Worm (Caenorhabditis elegans) whole organism, L3 larva: ENCODE data around the gene E02H4.7.

Source experiments
- R02D3.7 ChIP-seq: fragments of 150-350 bp; optimal IDR thresholded peaks from 2 replicates; lab custom pipeline; 2014; ENCODE audit warnings: missing biosample characterization, missing genetic modification characterization
- aly-2 ChIP-seq: fragments of 150-350 bp; optimal IDR thresholded peaks from 2 replicates; lab custom pipeline; 2014; ENCODE audit warnings: missing biosample characterization, missing genetic modification characterization
- ama-1 ChIP-seq: fragments of 150-350 bp; optimal IDR thresholded peaks from 2 replicates; lab custom pipeline; 2018
- ceh-16 ChIP-seq: sonication (generic microtip); optimal IDR thresholded peaks from 2 replicates; lab custom pipeline; 2017; ENCODE audit warnings: missing biosample characterization, missing genetic modification characterization
- ceh-28 ChIP-seq: fragments of 150-350 bp; optimal IDR thresholded peaks from 2 replicates; lab custom pipeline; 2014; ENCODE audit warnings: missing biosample characterization, missing genetic modification reagents, missing genetic modification characterization
- ceh-82 ChIP-seq: fragments of 150-350 bp; optimal IDR thresholded peaks from 2 replicates; lab custom pipeline; 2014; ENCODE audit warnings: missing biosample characterization, missing genetic modification characterization
- ceh-9 ChIP-seq: sonication (generic microtip); optimal IDR thresholded peaks from 2 replicates; lab custom pipeline; 2018; ENCODE audit warnings: missing biosample characterization, missing genetic modification characterization
- daf-12 ChIP-seq: fragments of 150-350 bp; optimal IDR thresholded peaks from 2 replicates; lab custom pipeline; 2014; ENCODE audit warnings: missing biosample characterization, missing genetic modification reagents, missing genetic modification characterization
- egl-5 ChIP-seq: fragments of 150-350 bp; optimal IDR thresholded peaks from 2 replicates; lab custom pipeline; 2017; ENCODE audit warnings: missing biosample characterization, missing genetic modification reagents, missing genetic modification characterization, inconsistent platforms
- elt-1 ChIP-seq: fragments of 150-350 bp; optimal IDR thresholded peaks from 2 replicates; lab custom pipeline; 2014; ENCODE audit warnings: missing biosample characterization, missing genetic modification characterization
- elt-2 ChIP-seq: sonication (generic microtip); optimal IDR thresholded peaks from 2 replicates; lab custom pipeline; 2016; ENCODE audit warnings: missing genetic modification reagents, mild to moderate bottlenecking, missing genetic modification characterization, missing compliant biosample characterization
- elt-3 ChIP-seq, 3 experiments: fragments of 150-350 bp in 1 of 3; sonication (generic microtip) in 2 of 3; optimal IDR thresholded peaks; 2 replicates in 2 of 3; 4 replicates in 1 of 3; lab custom pipeline; 2014 to 2017; ENCODE audit warnings: missing biosample characterization in 3 of 3, missing genetic modification characterization in 3 of 3
- eor-1 ChIP-seq, 2 experiments: fragments of 150-350 bp; optimal IDR thresholded peaks; 2 replicates each; lab custom pipeline; 2014 to 2018; ENCODE audit warnings: missing biosample characterization in 2 of 2, missing genetic modification characterization in 2 of 2
- fkh-10 ChIP-seq: sonication (generic microtip); optimal IDR thresholded peaks from 2 replicates; lab custom pipeline; 2017; ENCODE audit warnings: missing biosample characterization, missing genetic modification reagents, missing genetic modification characterization
- fkh-2 ChIP-seq: fragments of 150-350 bp; optimal IDR thresholded peaks from 2 replicates; lab custom pipeline; 2014; ENCODE audit warnings: missing biosample characterization, missing genetic modification reagents, missing genetic modification characterization
- hmg-11 ChIP-seq: sonication (generic microtip); optimal IDR thresholded peaks from 2 replicates; lab custom pipeline; 2016; ENCODE audit warnings: missing genetic modification characterization, missing compliant biosample characterization
- jun-1 ChIP-seq: fragments of 150-350 bp; optimal IDR thresholded peaks from 2 replicates; lab custom pipeline; 2014; ENCODE audit warnings: missing biosample characterization, missing genetic modification reagents, missing genetic modification characterization
- lsy-12 ChIP-seq: sonication (generic microtip); optimal IDR thresholded peaks from 2 replicates; lab custom pipeline; 2016; ENCODE audit warnings: mild to moderate bottlenecking, missing genetic modification characterization, missing compliant biosample characterization
- mdl-1 ChIP-seq: fragments of 150-350 bp; optimal IDR thresholded peaks from 2 replicates; lab custom pipeline; 2014; ENCODE audit warnings: missing biosample characterization, missing genetic modification characterization
- mml-1 ChIP-seq: fragments of 150-350 bp; sonication (generic microtip); optimal IDR thresholded peaks from 3 replicates; lab custom pipeline; 2014; ENCODE audit warnings: missing biosample characterization, missing genetic modification characterization
- nfya-1 ChIP-seq: sonication (generic microtip); optimal IDR thresholded peaks from 2 replicates; lab custom pipeline; 2017; ENCODE audit warnings: missing genetic modification characterization, mild to moderate bottlenecking, missing compliant biosample characterization, antibody characterized with exemption, moderate library complexity; ENCODE audit not compliant: insufficient read depth
- nhr-12 ChIP-seq: fragments of 150-350 bp; optimal IDR thresholded peaks from 2 replicates; lab custom pipeline; 2014; ENCODE audit warnings: missing biosample characterization, missing genetic modification characterization
- nhr-23 ChIP-seq: fragments of 150-350 bp; optimal IDR thresholded peaks from 2 replicates; lab custom pipeline; 2014; ENCODE audit warnings: missing biosample characterization, missing genetic modification reagents, missing genetic modification characterization
- nhr-25 ChIP-seq: sonication (generic microtip); optimal IDR thresholded peaks from 2 replicates; lab custom pipeline; 2017; ENCODE audit warnings: missing biosample characterization, missing genetic modification characterization
- nhr-43 ChIP-seq: sonication (generic microtip); optimal IDR thresholded peaks from 2 replicates; lab custom pipeline; 2016; ENCODE audit warnings: mild to moderate bottlenecking, missing genetic modification characterization, missing compliant biosample characterization; ENCODE audit not compliant: poor library complexity, severe bottlenecking
- nhr-76 ChIP-seq: fragments of 150-350 bp; sonication (generic microtip); optimal IDR thresholded peaks from 5 replicates; lab custom pipeline; 2014; ENCODE audit warnings: missing biosample characterization, missing genetic modification characterization
- nhr-77 ChIP-seq: fragments of 150-350 bp; optimal IDR thresholded peaks from 2 replicates; lab custom pipeline; 2014; ENCODE audit warnings: missing biosample characterization, missing genetic modification characterization
- pha-4 ChIP-seq: fragments of 150-350 bp; optimal IDR thresholded peaks from 2 replicates; lab custom pipeline; 2014; ENCODE audit warnings: missing biosample characterization, missing genetic modification reagents, missing genetic modification characterization
- pqm-1 ChIP-seq: fragments of 150-350 bp; optimal IDR thresholded peaks from 2 replicates; lab custom pipeline; 2017; ENCODE audit warnings: missing biosample characterization, missing genetic modification characterization, inconsistent platforms
- sea-2 ChIP-seq: fragments of 150-350 bp; sonication (generic microtip); optimal IDR thresholded peaks from 4 replicates; lab custom pipeline; 2014; ENCODE audit warnings: missing biosample characterization, missing genetic modification reagents, missing genetic modification characterization
- skn-1 ChIP-seq: fragments of 150-350 bp; optimal IDR thresholded peaks from 2 replicates; lab custom pipeline; 2014; ENCODE audit warnings: missing biosample characterization, missing genetic modification characterization
- snpc-4 ChIP-seq: fragments of 150-350 bp; optimal IDR thresholded peaks from 2 replicates; lab custom pipeline; 2014; ENCODE audit warnings: missing biosample characterization, missing genetic modification characterization
- tbx-2 ChIP-seq: sonication (generic microtip); optimal IDR thresholded peaks from 2 replicates; lab custom pipeline; 2016; ENCODE audit warnings: mild to moderate bottlenecking, missing genetic modification characterization, missing compliant biosample characterization
- unc-39 ChIP-seq: sonication (generic microtip); optimal IDR thresholded peaks from 4 replicates; lab custom pipeline; 2017; ENCODE audit warnings: missing biosample characterization, missing genetic modification characterization
- unc-62 ChIP-seq: fragments of 150-350 bp; sonication (generic microtip); optimal IDR thresholded peaks from 4 replicates; lab custom pipeline; 2014; ENCODE audit warnings: missing biosample characterization, missing genetic modification reagents, missing genetic modification characterization
- ztf-11 ChIP-seq: fragments of 150-350 bp; optimal IDR thresholded peaks from 2 replicates; lab custom pipeline; 2014; ENCODE audit warnings: missing biosample characterization, missing genetic modification characterization

Gene E02H4.7

DNA sequence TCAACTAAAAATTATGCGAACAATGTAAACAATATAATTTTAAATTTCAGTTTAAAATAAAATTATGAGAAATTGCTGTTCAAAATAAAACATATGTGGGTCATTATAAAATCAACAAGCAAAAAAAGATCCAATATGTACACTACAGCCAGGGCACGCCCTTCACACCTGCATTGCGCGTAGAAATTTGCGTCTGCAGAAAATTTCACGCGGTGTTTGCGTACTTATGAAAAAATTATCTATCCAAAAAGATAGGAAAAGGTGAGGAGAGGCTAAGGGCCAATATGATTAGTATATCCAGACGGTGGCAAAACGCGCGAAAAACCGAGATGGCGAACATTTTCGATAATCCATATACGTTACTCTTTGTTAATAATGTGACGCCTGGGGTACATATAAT, 11.6 kb upstream of the E02H4.7 start:
- TF ChIP-seq elt-3 (tag; optimal IDR thresholded peaks at IDR 0.05; lab: Kevin White, UChicago) = no peak
- TF ChIP-seq eor-1 (tag; optimal IDR thresholded peaks at IDR 0.05; lab: Kevin White, UChicago) = no peak
- peak; percentile 21 for TF ChIP-seq elt-2
- no peak for TF ChIP-seq nhr-43
- TF ChIP-seq nfya-1 = no peak

DNA sequence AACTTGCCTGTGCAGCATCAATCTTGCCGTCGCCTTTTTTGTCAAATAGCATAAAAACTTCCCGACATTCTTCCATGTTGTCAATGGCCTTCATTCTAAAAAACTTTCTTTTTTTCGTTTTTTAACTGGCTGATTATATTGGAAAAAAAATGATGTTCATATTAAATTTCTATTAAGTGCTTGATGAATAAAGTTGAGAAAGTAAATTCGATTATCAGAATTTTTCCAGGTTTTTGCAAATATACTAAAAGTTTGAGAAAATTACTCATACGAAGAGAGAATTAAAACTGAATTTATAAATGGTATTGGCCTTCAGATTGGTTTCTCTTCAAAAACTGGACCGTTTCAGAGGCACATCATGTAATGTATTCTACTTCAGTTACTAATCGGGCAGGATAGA, 9.6 kb upstream of the E02H4.7 start, which contains the start of gene mlc-6:
mlc-6 (minus strand) TSS at position 101 of the 400 bp plus-strand sequence.
- TF ChIP-seq fkh-10 (GFP tag; lab: Kevin White, UChicago) (no peak), ceh-9 (tag; lab: Kevin White, UChicago) (no peak), elt-3 (tag; optimal IDR thresholded peaks at IDR 0.05; lab: Kevin White, UChicago) (no peak), unc-39 (tag; lab: Kevin White, UChicago) (no peak), sea-2 (GFP tag; lab: Kevin White, UChicago) (no peak), mdl-1 (tag; lab: Kevin White, UChicago) (no peak), hmg-11 (tag; lab: Kevin White, UChicago) (no peak), pqm-1 (no peak), mml-1 (no peak), skn-1 (no peak), unc-62 (GFP tag; lab: Kevin White, UChicago) (no peak), nhr-76 (tag; lab: Kevin White, UChicago) (no peak), fkh-2 (tag; lab: Kevin White, UChicago) (no peak), ceh-28 (tag; lab: Kevin White, UChicago) (no peak), nhr-23 (no peak)

DNA sequence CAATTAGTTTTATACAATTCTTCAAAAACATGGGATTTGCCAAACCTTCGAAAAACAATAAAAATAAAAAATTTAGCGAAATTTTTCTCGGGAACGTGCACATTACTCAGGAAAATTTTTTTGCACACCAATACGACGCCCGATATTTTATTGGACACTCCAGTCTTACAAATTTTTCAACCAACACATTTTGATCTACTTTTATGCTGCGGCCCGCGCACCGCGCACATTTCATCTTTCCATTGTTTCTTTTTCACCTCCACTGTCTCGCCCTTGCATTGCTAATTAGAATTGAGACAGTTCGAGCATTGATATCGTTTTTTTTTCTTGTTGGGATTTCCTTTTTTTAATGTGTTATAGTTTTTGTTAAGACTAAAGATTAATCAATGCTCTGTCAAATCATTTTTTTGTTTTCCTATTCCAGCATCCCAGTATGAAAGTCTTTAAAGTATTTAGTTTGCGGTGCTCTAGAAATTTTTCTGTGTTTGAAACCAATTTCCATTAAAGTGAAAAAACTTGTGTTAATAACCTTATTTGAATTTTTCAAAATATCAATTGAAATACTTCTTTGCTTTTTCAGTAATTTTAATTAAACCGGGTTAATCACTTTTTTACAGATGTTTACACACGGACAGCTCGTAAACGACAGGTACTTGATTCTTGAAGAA, 8.5 kb upstream of the E02H4.7 start, which contains the start of gene K04C1.5:
K04C1.5 (plus strand) TSS at position 618 of the 668 bp plus-strand sequence.
- TF ChIP-seq jun-1 (no peak), ceh-82 (tag; lab: Kevin White, UChicago) (no peak), daf-12 (tag; lab: Kevin White, UChicago) (no peak), hmg-11 (tag; lab: Kevin White, UChicago) (no peak), ceh-28 (tag; lab: Kevin White, UChicago) (no peak), nhr-43 (no peak), ama-1 (no peak), pha-4 (no peak), nhr-77 (tag; lab: Kevin White, UChicago) (no peak), mdl-1 (tag; lab: Kevin White, UChicago) (no peak), elt-2 (no peak), unc-39 (tag; lab: Kevin White, UChicago) (no peak), egl-5 (no peak), nhr-23 (no peak), nfya-1 (no peak), nhr-12 (tag; lab: Kevin White, UChicago) (no peak), ceh-16 (tag; lab: Kevin White, UChicago) (no peak), pqm-1 (no peak), elt-1 (tag; lab: Kevin White, UChicago) (no peak), elt-3 (tag; optimal IDR thresholded peaks at IDR 0.05; lab: Kevin White, UChicago) (no peak)

DNA sequence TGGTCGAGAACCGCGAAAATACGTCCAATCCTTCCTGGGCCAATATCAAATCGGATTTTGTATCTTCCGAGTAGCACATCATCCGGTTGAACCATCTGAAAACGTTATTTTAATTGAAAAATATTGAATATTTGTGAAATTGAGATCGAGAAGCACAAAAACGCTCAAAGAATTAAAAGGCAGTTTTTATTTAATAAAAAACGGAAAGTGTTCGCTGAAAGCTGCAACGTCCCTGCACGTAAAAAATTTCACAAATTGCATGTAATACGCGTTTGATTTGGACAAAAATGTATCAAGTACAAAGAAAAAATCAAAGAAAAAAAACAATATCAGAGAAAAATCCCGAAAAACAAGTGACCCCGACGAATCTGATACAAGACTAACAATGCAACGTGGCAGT, 4.0 kb upstream of the E02H4.7 start, which contains the start of gene E02H4.6:
E02H4.6 (minus strand) TSS at position 101 of the 400 bp plus-strand sequence.
- no peak for TF ChIP-seq fkh-2 (tag; lab: Kevin White, UChicago)
- no peak for TF ChIP-seq aly-2 (tag; lab: Kevin White, UChicago)
- no peak for TF ChIP-seq nhr-77 (tag; lab: Kevin White, UChicago)
- no peak for TF ChIP-seq egl-5
- no peak for TF ChIP-seq nhr-12 (tag; lab: Kevin White, UChicago)
- no peak for TF ChIP-seq lsy-12 (tag; lab: Kevin White, UChicago)
- no peak for TF ChIP-seq hmg-11 (tag; lab: Kevin White, UChicago)
- TF ChIP-seq, all 47 proteins: peak for 0

DNA sequence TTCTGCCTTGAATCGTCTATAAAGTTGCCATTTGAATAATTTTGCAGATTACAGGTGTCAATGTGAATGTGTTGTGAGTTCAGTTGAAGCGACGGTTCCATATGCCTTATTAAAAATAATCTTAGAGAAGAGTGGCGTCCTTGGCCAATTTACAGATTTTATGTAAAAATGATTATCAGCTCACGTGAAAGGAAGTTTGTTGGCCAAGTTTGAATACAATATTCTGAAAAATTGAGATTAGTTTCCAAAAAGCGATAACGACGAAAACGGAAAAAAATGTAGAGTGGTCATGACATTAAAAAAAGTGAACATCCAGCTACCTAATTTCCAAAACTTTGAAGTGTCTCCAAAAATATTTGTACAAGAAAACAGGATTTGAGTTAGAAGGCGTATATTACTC, 1.0 kb upstream of the E02H4.7 start, which contains the start of gene E02H4.5:
E02H4.5 (minus strand) TSS at position 101 of the 400 bp plus-strand sequence.
- no peak for TF ChIP-seq nhr-77 (tag; lab: Kevin White, UChicago)
- TF ChIP-seq daf-12 (tag; lab: Kevin White, UChicago) = no peak
- no peak for TF ChIP-seq tbx-2
- no peak for TF ChIP-seq nhr-25
- TF ChIP-seq nhr-23 = no peak
- TF ChIP-seq pqm-1 = no peak
- no peak for TF ChIP-seq R02D3.7 (tag; lab: Kevin White, UChicago)
- TF ChIP-seq elt-2 = no peak
- no peak for TF ChIP-seq snpc-4 (tag; lab: Kevin White, UChicago)
- no peak for TF ChIP-seq ztf-11 (tag; lab: Kevin White, UChicago)
- no peak for TF ChIP-seq pha-4
- TF ChIP-seq jun-1 = no peak
- TF ChIP-seq eor-1 (tag; optimal IDR thresholded peaks at IDR 0.05; lab: Kevin White, UChicago) = no peak
